Worm (Caenorhabditis elegans) whole organism, mixed stage, embryonic: ENCODE measurements around the gene rbm-7.

ENCODE experiments used
- ceh-43 ChIP-seq: fragments of 200-800 bp; sonication (Bioruptor generic); optimal IDR thresholded peaks from 2 replicates; lab custom pipeline; 2018; ENCODE audit warnings: mild to moderate bottlenecking, missing genetic modification characterization, moderate library complexity, missing compliant biosample characterization
- mep-1 ChIP-seq: fragments of 150-350 bp; optimal IDR thresholded peaks from 2 replicates; lab custom pipeline; 2017; ENCODE audit warnings: missing biosample characterization, missing genetic modification reagents, missing genetic modification characterization, inconsistent platforms
- sptf-1 ChIP-seq: sonication (generic microtip); optimal IDR thresholded peaks from 2 replicates; lab custom pipeline; 2017; ENCODE audit warnings: mild to moderate bottlenecking, missing genetic modification characterization, moderate library complexity, missing compliant biosample characterization
- unc-62 ChIP-seq: fragments of 150-350 bp; optimal IDR thresholded peaks from 2 replicates; lab custom pipeline; 2014; ENCODE audit warnings: missing biosample characterization, missing genetic modification reagents, missing genetic modification characterization

ce11 chrIII:12945072-12945471, 13.4 kb upstream of the rbm-7 start:
- TF ChIP-seq ceh-43 (GFP tag; lab: Kevin White, UChicago) (no peak), mep-1 (tag; lab: Kevin White, UChicago) (no peak), sptf-1 (no peak), unc-62 (no peak)
